Fruit fly (Drosophila melanogaster): ENCODE results near the gene Lar.

Gene Lar

DNA sequence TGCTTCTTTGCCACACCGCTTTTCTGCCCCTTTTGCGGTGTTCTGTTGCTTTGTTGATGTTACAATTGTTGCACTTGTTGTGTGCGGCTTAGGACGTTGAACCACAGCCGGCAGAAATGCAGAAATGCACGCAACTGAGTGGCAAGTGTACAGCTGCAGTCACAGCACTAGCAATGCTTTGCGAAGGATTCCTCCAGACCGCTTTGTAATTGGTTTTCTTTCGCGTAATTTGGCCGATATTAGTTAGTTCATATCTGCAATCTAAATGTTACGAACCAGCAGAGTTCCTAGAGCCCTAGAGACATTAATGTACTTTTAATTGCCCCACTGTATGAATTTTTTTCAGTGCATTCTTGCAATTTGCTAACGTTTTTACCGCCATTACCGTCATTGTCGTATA lies 12.1 kb upstream of the Lar start:
- TF ChIP-seq pho (GFP tag; optimal IDR thresholded peaks at IDR 0.05) (no peak), ewg (GFP tag; optimal IDR thresholded peaks at IDR 0.05) (no peak), CG11093 (GFP tag; IDR thresholded peaks at IDR 0.05) (no peak), Dll (GFP tag; IDR thresholded peaks at IDR 0.05; ENCODE audit: partially characterized antibody) (no peak), danr (GFP tag; IDR thresholded peaks at IDR 0.05) (no peak), CG7556 (GFP tag; optimal IDR thresholded peaks at IDR 0.05) (no peak), CG14860 (GFP tag; IDR thresholded peaks at IDR 0.05; ENCODE audit: partially characterized antibody) (no peak), peb (GFP tag; IDR thresholded peaks at IDR 0.05) (no peak), slbo (GFP tag; IDR thresholded peaks at IDR 0.05) (no peak), Mrtf (GFP tag; IDR thresholded peaks at IDR 0.05) (no peak), croc (GFP tag; conservative IDR thresholded peaks at IDR 0.05) (no peak), Drgx (GFP tag; IDR thresholded peaks at IDR 0.05) (0 out of 2 replicates have a peak, but pooled peaks have one; percentile 15), HHEX (GFP tag; optimal IDR thresholded peaks at IDR 0.05) (no peak), CG13624 (GFP tag; optimal IDR thresholded peaks at IDR 0.05) (no peak), MBD-R2 (GFP tag; IDR thresholded peaks at IDR 0.05) (no peak), mam (GFP tag; optimal IDR thresholded peaks at IDR 0.05) (no peak), kay (GFP tag; optimal IDR thresholded peaks at IDR 0.05) (no peak), CG1832 (GFP tag; optimal IDR thresholded peaks at IDR 0.05) (no peak), esg (GFP tag; conservative IDR thresholded peaks at IDR 0.05) (no peak), wor (GFP tag; IDR thresholded peaks at IDR 0.05) (no peak), zf30C (GFP tag; optimal IDR thresholded peaks at IDR 0.05) (peak; percentile 6), Ada2b (GFP tag; IDR thresholded peaks at IDR 0.05) (no peak), dm (GFP tag; optimal IDR thresholded peaks at IDR 0.05) (no peak), E2f1 (GFP tag; IDR thresholded peaks at IDR 0.05) (0 out of 2 replicates have a peak, but pooled peaks have one; percentile 16), Doc3 (GFP tag; IDR thresholded peaks at IDR 0.05; ENCODE audit: partially characterized antibody) (no peak), bab2 (GFP tag; optimal IDR thresholded peaks at IDR 0.05) (no peak)

DNA sequence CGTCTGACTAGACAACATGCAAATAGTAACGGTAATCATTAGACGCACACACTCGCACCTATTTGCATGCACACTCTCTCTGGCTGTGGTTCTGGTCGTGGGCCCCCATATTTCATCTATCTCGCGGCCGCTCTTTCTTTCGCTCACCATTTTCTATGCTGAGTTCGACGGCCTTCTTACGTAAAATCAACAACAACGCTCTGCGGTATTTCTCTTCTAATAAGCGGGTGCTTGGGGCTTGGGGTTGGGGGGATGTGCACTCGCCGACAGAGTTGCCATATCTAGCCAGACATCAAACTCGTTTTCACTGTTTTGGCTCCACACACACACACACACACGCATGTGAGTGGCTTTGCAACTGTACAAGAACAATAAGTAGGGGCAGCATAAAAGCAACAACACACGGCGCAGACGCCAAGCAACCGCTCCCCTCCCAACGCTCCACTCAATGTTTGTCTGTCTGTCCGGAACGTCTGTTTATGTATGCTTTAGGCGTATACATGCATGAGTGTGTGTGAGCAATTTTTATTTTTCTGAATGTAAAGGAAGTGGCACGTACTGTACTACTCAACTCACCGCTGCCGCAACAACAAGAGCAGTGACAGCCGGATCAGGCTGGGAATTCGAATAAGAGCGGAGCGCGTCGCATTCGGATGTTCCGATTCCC lies 11.3 kb upstream of the Lar start:
- no peak for TF ChIP-seq CG3726 (GFP tag; IDR thresholded peaks at IDR 0.05)
- 0 out of 3 replicates have a peak, but pooled peaks have one; percentile 50 for TF ChIP-seq CG6791 (GFP tag; IDR thresholded peaks at IDR 0.05; ENCODE audit: partially characterized antibody)
- TF ChIP-seq mirr (GFP tag; optimal IDR thresholded peaks at IDR 0.05), result peak; percentile 35
- TF ChIP-seq stc (GFP tag; IDR thresholded peaks at IDR 0.05), result no peak
- no peak for TF ChIP-seq Sox102F (GFP tag; optimal IDR thresholded peaks at IDR 0.05)
- TF ChIP-seq luna (GFP tag; optimal IDR thresholded peaks at IDR 0.05), result no peak
- no peak for TF ChIP-seq pum (GFP tag; optimal IDR thresholded peaks at IDR 0.05)
- TF ChIP-seq fu2 (GFP tag; optimal IDR thresholded peaks at IDR 0.05), result no peak
- TF ChIP-seq Atf-2 (GFP tag; optimal IDR thresholded peaks at IDR 0.05), result no peak
- TF ChIP-seq CG7357 (GFP tag; IDR thresholded peaks at IDR 0.05), result no peak
- no peak for TF ChIP-seq bsh (GFP tag; optimal IDR thresholded peaks at IDR 0.05)
- peak; percentile 55 for TF ChIP-seq Bgb (GFP tag; IDR thresholded peaks at IDR 0.05; ENCODE audit: partially characterized antibody)
- peak; percentile 98 for TF ChIP-seq cg (GFP tag; optimal IDR thresholded peaks at IDR 0.05)
- no peak for TF ChIP-seq fd3F (GFP tag; optimal IDR thresholded peaks at IDR 0.05)
- no peak for TF ChIP-seq CG1603 (tag; optimal IDR thresholded peaks at IDR 0.05)
- TF ChIP-seq CG17385 (GFP tag; optimal IDR thresholded peaks at IDR 0.05), result no peak
- TF ChIP-seq ATbp (GFP tag; optimal IDR thresholded peaks at IDR 0.05), result peak; percentile 3
- TF ChIP-seq CG10543 (GFP tag; optimal IDR thresholded peaks at IDR 0.05), result peak; percentile 77
- TF ChIP-seq maf-S (GFP tag; optimal IDR thresholded peaks at IDR 0.05), result no peak
- TF ChIP-seq CG10431 (GFP tag; optimal IDR thresholded peaks at IDR 0.05), result no peak
- no peak for TF ChIP-seq Atf6 (GFP tag; IDR thresholded peaks at IDR 0.05)
- TF ChIP-seq CG8290 (GFP tag; optimal IDR thresholded peaks at IDR 0.05), result no peak
- TF ChIP-seq CG8290 (tag; optimal IDR thresholded peaks at IDR 0.05), result no peak
- TF ChIP-seq Opbp (GFP tag; IDR thresholded peaks at IDR 0.05; ENCODE audit: partially characterized antibody), result peak; percentile 61; the same call in 1 of the 3 replicates
- TF ChIP-seq kah (GFP tag; optimal IDR thresholded peaks at IDR 0.05), result no peak
- 0 out of 3 replicates have a peak, but pooled peaks have one; percentile 26 for TF ChIP-seq CG14860 (GFP tag; IDR thresholded peaks at IDR 0.05; ENCODE audit: partially characterized antibody)

All from whole organism, embryonic.